Worm (Caenorhabditis elegans): Measurements from ENCODE around the gene F47B8.8.
"Not testable (repeated sequence)": the region's sequence is repeated elsewhere in the genome, so short reads cannot be mapped to it uniquely, and the experiment has no call there.

DNA sequence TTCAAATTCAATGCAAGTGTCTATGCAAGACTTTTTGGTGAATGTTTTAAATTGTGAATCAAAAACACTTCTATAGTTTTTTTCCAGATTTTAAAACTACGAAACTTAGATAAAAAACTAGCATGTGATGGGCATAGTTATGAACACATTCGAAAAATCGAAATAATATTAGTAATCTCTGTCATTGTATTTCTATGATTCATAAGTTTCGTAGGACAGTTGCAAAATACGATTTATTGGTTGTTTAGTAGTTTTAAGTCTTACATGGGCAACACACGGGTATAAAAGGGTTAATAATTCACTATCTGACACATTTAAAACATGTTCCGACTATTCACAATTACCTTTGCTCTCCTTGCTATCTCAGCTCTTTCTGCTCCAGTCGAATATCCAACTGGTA, 23.4 kb upstream of the F47B8.8 start, which contains the start of gene spig-5:
- TF ChIP-seq pha-4 (tag; optimal IDR thresholded peaks at IDR 0.05); snpc-1.1 (tag; optimal IDR thresholded peaks at IDR 0.05; ENCODE audit: insufficient read depth); zfh-2 (GFP tag; conservative IDR thresholded peaks at IDR 0.05); bed-1 (GFP tag; IDR thresholded peaks at IDR 0.05); rpc-1 (optimal IDR thresholded peaks at IDR 0.05); rpc-1 (tag; optimal IDR thresholded peaks at IDR 0.05); snpc-1.3 (tag; optimal IDR thresholded peaks at IDR 0.05; ENCODE audit: insufficient read depth); ZK185.1 (tag; optimal IDR thresholded peaks at IDR 0.05; ENCODE audit: poor library complexity, severe bottlenecking); B0035.1 (tag; optimal IDR thresholded peaks at IDR 0.05); nhr-80 (tag; optimal IDR thresholded peaks at IDR 0.05); hmg-20 (GFP tag; IDR thresholded peaks at IDR 0.05); F57C9.4 (tag; optimal IDR thresholded peaks at IDR 0.05): not testable (repeated sequence)

Measured in whole organism, young adult.